Worm (Caenorhabditis elegans): ENCODE measurements around the gene R07B7.12.

DNA sequence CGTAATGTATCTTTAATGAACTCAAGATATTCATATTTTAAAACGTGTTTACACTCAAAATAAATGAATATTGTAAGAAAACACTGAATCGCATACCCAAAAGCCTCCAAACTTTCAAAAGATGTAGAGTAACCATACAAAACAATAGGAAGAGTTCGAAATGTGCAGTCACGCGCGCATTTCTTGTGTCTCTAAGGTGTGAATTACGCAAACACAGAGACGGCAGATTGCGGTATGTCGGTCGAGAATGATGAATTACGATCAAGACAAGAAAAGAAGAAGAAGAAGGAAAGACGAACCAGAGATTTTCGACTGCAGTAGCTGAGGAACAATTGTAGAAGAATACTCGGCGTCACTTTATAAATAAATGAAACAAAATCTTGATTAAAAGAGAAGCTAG, 22.6 kb downstream of the R07B7.12 start, which contains the start of gene lhpp-1:
- TF ChIP-seq sea-1 (GFP tag; conservative IDR thresholded peaks at IDR 0.05) (no peak), ets-7 (tag; optimal IDR thresholded peaks at IDR 0.05) (no peak), hmbx-1 (tag; optimal IDR thresholded peaks at IDR 0.05) (no peak), ama-1 (optimal IDR thresholded peaks at IDR 0.05) (no peak), scrt-1 (GFP tag; IDR thresholded peaks at IDR 0.05) (no peak), pes-1 (GFP tag; IDR thresholded peaks at IDR 0.05) (no peak), F13C5.2 (tag; optimal IDR thresholded peaks at IDR 0.05) (no peak)
